Worm (Caenorhabditis elegans): ENCODE data around the gene Y67D8B.2.
"Not testable (repeated sequence)": the region's sequence is repeated elsewhere in the genome, so short reads cannot be mapped to it uniquely, and the experiment has no call there.

Y67D8B.2 gene

DNA sequence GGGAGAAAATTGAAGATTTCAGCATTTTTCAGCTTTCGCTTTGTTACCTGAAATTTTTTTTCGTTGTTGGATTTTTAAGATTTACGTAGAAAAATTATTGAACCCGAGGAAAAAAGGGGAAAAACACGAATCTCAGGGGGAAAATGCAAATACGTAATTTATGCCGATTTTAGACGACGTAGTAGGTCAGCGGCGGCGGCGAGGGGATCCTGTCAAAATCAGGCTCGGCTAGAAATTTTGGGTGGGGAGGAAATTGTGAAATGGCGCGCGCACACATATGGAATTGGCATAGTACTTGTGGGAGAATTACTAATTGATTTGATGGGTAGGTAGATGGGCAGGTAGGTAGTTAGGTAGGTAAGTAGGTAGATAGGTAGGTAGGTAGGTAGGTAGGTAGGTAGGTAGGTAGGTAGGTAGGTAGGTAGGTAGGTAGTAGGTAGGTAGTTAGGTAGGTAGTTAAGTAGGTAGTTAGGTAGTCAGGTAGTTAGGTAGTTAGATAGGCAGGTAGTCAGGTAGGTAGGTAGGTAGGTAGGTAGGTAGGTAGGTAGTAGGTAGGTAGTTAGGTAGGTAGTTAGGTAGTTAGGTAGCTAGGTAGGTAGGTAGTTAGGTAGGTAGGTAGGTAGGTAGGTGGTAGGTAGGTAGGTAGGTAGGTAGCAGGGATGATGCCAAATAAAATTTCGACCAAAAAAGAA is 15.2 kb downstream of the Y67D8B.2 start, which contains the start of gene nlp-81:
nlp-81 (minus strand) TSS at position 51 of the 692 bp plus-strand sequence.
- TF ChIP-seq zag-1 (tag; optimal IDR thresholded peaks at IDR 0.05): no peak
- no peak for TF ChIP-seq egl-27 (tag; optimal IDR thresholded peaks at IDR 0.05)
- TF ChIP-seq ama-1 (optimal IDR thresholded peaks at IDR 0.05): no peak
- TF ChIP-seq pha-4 (tag; optimal IDR thresholded peaks at IDR 0.05): no peak
- no peak for TF ChIP-seq lin-39 (tag; optimal IDR thresholded peaks at IDR 0.05)
- no peak for TF ChIP-seq fos-1 (tag; optimal IDR thresholded peaks at IDR 0.05)
- no peak for TF ChIP-seq jun-1 (tag; optimal IDR thresholded peaks at IDR 0.05)

ce11 chrIV:3172510-3172909 is 18.9 kb downstream of the Y67D8B.2 start, which contains the start of gene Y67D8B.1:
TSS of gene Y67D8B.1 (minus strand) at chrIV:3172610.
- TF ChIP-seq hmg-11 (tag; optimal IDR thresholded peaks at IDR 0.05); elt-1 (tag; optimal IDR thresholded peaks at IDR 0.05); nfya-1 (tag; optimal IDR thresholded peaks at IDR 0.05; ENCODE audit: insufficient read depth): not testable (repeated sequence)

DNA sequence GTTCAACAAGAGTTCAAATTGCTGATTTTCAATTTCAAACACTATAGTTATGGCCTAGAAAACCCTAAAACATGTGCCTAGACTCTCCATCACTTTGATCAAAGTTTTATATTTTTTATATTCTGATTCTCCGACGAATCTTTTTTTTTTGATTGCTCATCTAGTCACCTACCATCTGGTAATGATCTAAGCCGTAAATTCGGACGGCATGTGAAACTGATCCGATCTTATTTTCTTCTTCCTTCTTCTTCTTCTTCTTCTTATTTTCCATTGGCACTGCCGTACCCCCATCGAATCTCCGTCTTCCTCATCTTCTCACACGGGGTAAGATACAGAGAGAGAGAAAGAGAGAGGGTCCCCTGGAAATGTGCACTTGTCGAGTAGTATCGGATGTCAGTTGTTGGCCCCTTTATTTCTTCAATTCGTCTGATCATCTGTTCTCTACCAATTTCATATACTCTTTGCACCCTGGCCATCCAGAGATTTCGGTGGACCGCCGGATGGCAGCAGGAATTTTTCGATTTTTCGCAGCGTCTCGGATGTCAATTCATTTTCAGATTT is 22.6 kb downstream of the Y67D8B.2 start:
- TF ChIP-seq nfya-1 (tag; optimal IDR thresholded peaks at IDR 0.05; ENCODE audit: insufficient read depth): peak; percentile 29
- TF ChIP-seq zag-1 (tag; optimal IDR thresholded peaks at IDR 0.05): no peak
- TF ChIP-seq fkh-2 (tag; optimal IDR thresholded peaks at IDR 0.05): no peak
- peak; percentile 3 for TF ChIP-seq lsy-12 (tag; optimal IDR thresholded peaks at IDR 0.05)
- TF ChIP-seq elt-3 (tag; optimal IDR thresholded peaks at IDR 0.05): no peak
- TF ChIP-seq ama-1 (optimal IDR thresholded peaks at IDR 0.05): no peak

ce11 chrIV:3166896-3167295 is 24.5 kb downstream of the Y67D8B.2 start:
- TF ChIP-seq pqm-1 (tag; optimal IDR thresholded peaks at IDR 0.05) (peak; percentile 83), nhr-67 (tag; optimal IDR thresholded peaks at IDR 0.05) (no peak), ztf-11 (tag; optimal IDR thresholded peaks at IDR 0.05) (no peak), skn-1 (tag; optimal IDR thresholded peaks at IDR 0.05) (no peak), pha-4 (tag; optimal IDR thresholded peaks at IDR 0.05) (peak; percentile 63), fkh-10 (GFP tag; optimal IDR thresholded peaks at IDR 0.05) (no peak), elt-2 (tag; optimal IDR thresholded peaks at IDR 0.05) (peak; percentile 91), zag-1 (tag; optimal IDR thresholded peaks at IDR 0.05) (no peak), jun-1 (tag; optimal IDR thresholded peaks at IDR 0.05) (peak; percentile 29), nhr-11 (tag; optimal IDR thresholded peaks at IDR 0.05) (no peak)

DNA sequence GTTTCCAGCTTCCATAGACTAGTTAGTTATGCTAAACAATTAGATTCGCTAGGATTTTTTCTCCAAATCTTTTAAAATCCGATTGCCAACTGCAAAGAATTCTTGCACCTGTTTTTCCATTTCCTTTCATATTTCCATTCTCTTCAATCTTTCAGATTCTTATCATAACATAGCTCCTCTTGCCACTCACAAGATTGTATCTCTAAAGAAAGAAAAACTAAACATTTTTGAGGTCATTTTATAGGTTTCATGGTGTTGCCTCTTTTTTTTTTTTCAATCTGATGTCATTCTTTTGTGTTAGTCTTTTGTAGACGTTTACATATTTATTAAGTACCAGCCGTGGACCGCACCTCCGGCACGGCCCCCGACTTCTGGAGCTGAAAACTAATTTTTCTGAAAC is 26.0 kb downstream of the Y67D8B.2 start:
- TF ChIP-seq egl-27 (tag; optimal IDR thresholded peaks at IDR 0.05): no peak
- no peak for TF ChIP-seq jun-1 (tag; optimal IDR thresholded peaks at IDR 0.05)
- no peak for TF ChIP-seq eor-1 (tag; optimal IDR thresholded peaks at IDR 0.05)
- no peak for TF ChIP-seq nhr-28 (tag; optimal IDR thresholded peaks at IDR 0.05)
- TF ChIP-seq elt-1 (tag; optimal IDR thresholded peaks at IDR 0.05): peak; percentile 94

ce11 chrIV:3163562-3163961 is 27.8 kb downstream of the Y67D8B.2 start:
- TF ChIP-seq nhr-12 (tag; optimal IDR thresholded peaks at IDR 0.05) (no peak), elt-2 (tag; optimal IDR thresholded peaks at IDR 0.05) (no peak), ceh-82 (tag; optimal IDR thresholded peaks at IDR 0.05) (no peak), hmg-11 (tag; optimal IDR thresholded peaks at IDR 0.05) (peak; percentile 60), ztf-11 (tag; optimal IDR thresholded peaks at IDR 0.05) (no peak), nhr-237 (tag; optimal IDR thresholded peaks at IDR 0.05) (no peak), nhr-11 (tag; optimal IDR thresholded peaks at IDR 0.05) (no peak), nfya-1 (tag; optimal IDR thresholded peaks at IDR 0.05; ENCODE audit: insufficient read depth) (peak; percentile 40), daf-12 (tag; optimal IDR thresholded peaks at IDR 0.05) (no peak), lin-39 (tag; optimal IDR thresholded peaks at IDR 0.05) (peak; percentile 62)

DNA sequence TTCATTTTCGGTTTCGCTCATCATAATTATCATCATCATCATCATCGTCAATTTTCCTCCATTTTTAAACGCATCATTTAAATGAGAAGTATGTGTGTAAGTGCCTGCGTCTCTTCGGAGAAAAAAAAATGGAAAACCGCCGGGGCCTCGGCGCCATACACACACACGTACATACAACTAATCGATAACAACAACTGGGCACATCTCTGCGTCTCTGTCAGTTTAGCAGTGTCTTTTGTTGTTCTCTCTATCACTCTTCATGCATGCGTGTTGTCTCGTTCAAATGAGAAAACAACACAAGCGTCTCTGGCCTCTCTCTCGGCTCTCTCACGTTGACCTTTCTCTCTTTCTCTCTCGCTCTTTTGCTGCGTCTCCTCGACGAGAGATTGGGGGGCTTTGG is 30.6 kb downstream of the Y67D8B.2 start:
- TF ChIP-seq daf-12 (tag; optimal IDR thresholded peaks at IDR 0.05) (no peak), zag-1 (tag; optimal IDR thresholded peaks at IDR 0.05) (no peak), mml-1 (tag; optimal IDR thresholded peaks at IDR 0.05) (no peak), sea-2 (GFP tag; optimal IDR thresholded peaks at IDR 0.05) (no peak), skn-1 (tag; optimal IDR thresholded peaks at IDR 0.05) (peak; percentile 80), nhr-11 (tag; optimal IDR thresholded peaks at IDR 0.05) (peak; percentile 79), elt-3 (tag; optimal IDR thresholded peaks at IDR 0.05) (no peak), fkh-10 (GFP tag; optimal IDR thresholded peaks at IDR 0.05) (no peak), nfya-1 (tag; optimal IDR thresholded peaks at IDR 0.05; ENCODE audit: insufficient read depth) (peak; percentile 95), lin-39 (tag; optimal IDR thresholded peaks at IDR 0.05) (peak; percentile 82), lin-15B (tag; optimal IDR thresholded peaks at IDR 0.05) (peak; percentile 62), nhr-23 (tag; optimal IDR thresholded peaks at IDR 0.05) (peak; percentile 81), nhr-76 (tag; optimal IDR thresholded peaks at IDR 0.05) (no peak), R02D3.7 (tag; optimal IDR thresholded peaks at IDR 0.05) (peak; percentile 59), lsy-12 (tag; optimal IDR thresholded peaks at IDR 0.05) (peak; percentile 44), ama-1 (optimal IDR thresholded peaks at IDR 0.05) (peak; percentile 51), eor-1 (tag; optimal IDR thresholded peaks at IDR 0.05) (no peak), egl-27 (tag; optimal IDR thresholded peaks at IDR 0.05) (peak; percentile 69), elt-1 (tag; optimal IDR thresholded peaks at IDR 0.05) (peak; percentile 58), fkh-2 (tag; optimal IDR thresholded peaks at IDR 0.05) (peak; percentile 81), unc-62 (GFP tag; optimal IDR thresholded peaks at IDR 0.05) (peak; percentile 71), ceh-28 (tag; optimal IDR thresholded peaks at IDR 0.05) (peak; percentile 98), ZK546.5 (tag; optimal IDR thresholded peaks at IDR 0.05) (no peak), nhr-25 (tag; optimal IDR thresholded peaks at IDR 0.05) (peak; percentile 79)
